Fruit fly (Drosophila melanogaster): ENCODE measurements around the gene betaTub97EF.
A peak's percentile ranks its signal among the peaks of the same experiment; 100 is the strongest.

The betaTub97EF gene

dm6 chr3R:27921982-27922672 lies 66.1 kb downstream of the betaTub97EF start, which contains the start of gene BCAS2:
BCAS2 (minus strand) TSS chr3R:27922356.
- TF ChIP-seq CG12605 (GFP tag; IDR thresholded peaks at IDR 0.05) (no peak), Pif1B (GFP tag; optimal IDR thresholded peaks at IDR 0.05) (no peak), CG4496 (GFP tag; IDR thresholded peaks at IDR 0.05) (no peak), D1 (tag; optimal IDR thresholded peaks at IDR 0.05) (no peak), Ets98B (GFP tag; IDR thresholded peaks at IDR 0.05) (no peak), CG8301 (tag; optimal IDR thresholded peaks at IDR 0.05) (no peak), CG9948 (tag; optimal IDR thresholded peaks at IDR 0.05) (no peak), CG34367 (tag; optimal IDR thresholded peaks at IDR 0.05) (no peak), fd96Ca (GFP tag; IDR thresholded peaks at IDR 0.05) (no peak), CG13204 (GFP tag; optimal IDR thresholded peaks at IDR 0.05) (no peak), CG17806 (tag; optimal IDR thresholded peaks at IDR 0.05) (no peak), CG32121 (GFP tag; IDR thresholded peaks at IDR 0.05) (no peak)

dm6 chr3R:27920883-27921282 lies 67.3 kb downstream of the betaTub97EF start, which contains the start of gene CG12259:
CG12259 (minus strand) TSS chr3R:27921089.
- TF ChIP-seq fd96Ca (GFP tag; IDR thresholded peaks at IDR 0.05) (no peak), CG34367 (tag; optimal IDR thresholded peaks at IDR 0.05) (no peak), gl (tag; optimal IDR thresholded peaks at IDR 0.05) (no peak), Ets98B (GFP tag; IDR thresholded peaks at IDR 0.05) (no peak), CG8301 (tag; optimal IDR thresholded peaks at IDR 0.05) (no peak), CG9948 (tag; optimal IDR thresholded peaks at IDR 0.05) (no peak), CG17806 (tag; optimal IDR thresholded peaks at IDR 0.05) (no peak), Pif1B (GFP tag; optimal IDR thresholded peaks at IDR 0.05) (no peak), CG10348 (GFP tag; IDR thresholded peaks at IDR 0.05) (no peak)

- TF ChIP-seq CG12605 (GFP tag; IDR thresholded peaks at IDR 0.05): no peak
- peak; percentile 39 for TF ChIP-seq Snoo (tag; optimal IDR thresholded peaks at IDR 0.05)
- TF ChIP-seq CG8159 (tag; optimal IDR thresholded peaks at IDR 0.05): peak; percentile 46
- no peak for TF ChIP-seq CG13204 (GFP tag; optimal IDR thresholded peaks at IDR 0.05)
These were observed 68.8 kb downstream of the betaTub97EF start, which contains the start of gene Boh1 for dm6 chr3R:27919385-27919789. Boh1 (minus strand) TSS chr3R:27919460.
